Fruit fly (Drosophila melanogaster): ENCODE data around the gene to.
A peak's percentile ranks its signal among the peaks of the same experiment; 100 is the strongest.

Gene to

dm6 chr3R:25266751-25267150 lies 26.8 kb downstream of the to start:
- TF ChIP-seq Ets65A (GFP tag), result peak; percentile 92
- TF ChIP-seq CG10565 (GFP tag; optimal IDR thresholded peaks at IDR 0.05), result no peak

DNA sequence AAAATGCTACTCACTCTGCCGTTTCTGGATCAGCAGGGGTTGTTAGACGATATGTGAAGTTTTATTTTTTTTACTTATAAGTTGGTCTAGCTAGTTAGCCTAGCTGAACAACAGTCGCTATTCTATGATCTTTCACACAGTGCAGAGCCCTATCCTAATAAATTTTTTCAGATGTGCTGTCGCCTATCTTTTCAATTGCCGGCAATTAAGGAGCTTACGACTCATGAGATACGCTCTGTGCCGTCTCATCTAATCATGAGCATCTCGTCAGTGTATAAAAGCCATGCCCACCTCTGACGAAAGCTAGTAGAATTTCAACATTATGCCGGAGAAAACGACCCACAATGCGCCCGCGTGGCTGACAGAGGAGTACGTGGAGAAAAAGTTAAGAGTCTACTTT lies 29.9 kb downstream of the to start, which contains the start of the genes CG11889 and CG11891:
Gene CG11889 (plus strand): TSS at position 301 of the 400 bp plus-strand sequence.
Gene CG11891 (plus strand): TSS at position 301 of the 400 bp plus-strand sequence.
- no peak for TF ChIP-seq CG15479 (GFP tag; optimal IDR thresholded peaks at IDR 0.05)
- TF ChIP-seq ERR (GFP tag; optimal IDR thresholded peaks at IDR 0.05), result no peak
- peak; percentile 12 for TF ChIP-seq Med (GFP tag)

dm6 chr3R:25273537-25273936 lies 33.6 kb downstream of the to start, which contains the start of gene CG11878:
CG11878 (plus strand) TSS chr3R:25273837.
- no peak for TF ChIP-seq CG9437 (GFP tag; optimal IDR thresholded peaks at IDR 0.05)
- TF ChIP-seq pita (GFP tag; optimal IDR thresholded peaks at IDR 0.05), result no peak
- no peak for TF ChIP-seq CG15696 (tag; optimal IDR thresholded peaks at IDR 0.05)

DNA sequence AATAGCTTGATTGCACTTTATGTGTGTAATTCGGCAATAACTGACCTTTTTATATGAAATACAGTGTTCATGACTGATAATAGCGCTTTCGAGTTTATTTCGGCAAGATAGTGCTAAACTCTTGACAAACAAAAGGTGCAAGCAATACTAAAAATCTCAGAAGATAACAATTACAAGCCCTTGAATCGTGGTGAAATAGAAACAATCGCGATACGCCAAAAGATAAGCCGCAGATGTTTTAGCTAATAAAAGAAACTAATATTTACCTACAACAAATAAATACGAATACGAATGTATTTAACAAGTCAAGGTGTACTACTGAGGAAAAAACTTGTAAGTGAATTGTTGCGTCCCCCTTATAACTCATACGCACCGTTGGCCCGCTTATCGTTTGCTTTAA lies 35.3 kb downstream of the to start:
- TF ChIP-seq sug (tag; optimal IDR thresholded peaks at IDR 0.05) (peak; percentile 77), Med (GFP tag) (peak; percentile 67), CG12071 (GFP tag; optimal IDR thresholded peaks at IDR 0.05) (peak; percentile 44), CG10959 (GFP tag; IDR thresholded peaks at IDR 0.05) (no peak), CG12659 (GFP tag; optimal IDR thresholded peaks at IDR 0.05) (peak; percentile 23), HmgZ (tag; optimal IDR thresholded peaks at IDR 0.05) (peak; percentile 46), CG34376 (GFP tag; optimal IDR thresholded peaks at IDR 0.05) (peak; percentile 47), PHDP (tag; optimal IDR thresholded peaks at IDR 0.05) (peak; percentile 71), CG2120 (GFP tag; optimal IDR thresholded peaks at IDR 0.05) (peak; percentile 29), fd96Cb (tag; optimal IDR thresholded peaks at IDR 0.05) (no peak), CG14014 (GFP tag; IDR thresholded peaks at IDR 0.05) (peak; percentile 37; the same call in 1 of the 2 replicates), CG14667 (GFP tag; IDR thresholded peaks at IDR 0.05) (no peak), Ets65A (GFP tag) (peak; percentile 29), unpg (GFP tag; optimal IDR thresholded peaks at IDR 0.05) (peak; percentile 1), lab (GFP tag; optimal IDR thresholded peaks at IDR 0.05) (peak; percentile 81), B-H2 (GFP tag; optimal IDR thresholded peaks at IDR 0.05) (peak; percentile 36), fd3F (GFP tag; optimal IDR thresholded peaks at IDR 0.05) (peak; percentile 50), CG13296 (GFP tag; optimal IDR thresholded peaks at IDR 0.05) (peak; percentile 81), CG17385 (GFP tag; optimal IDR thresholded peaks at IDR 0.05) (peak; percentile 22), CG18599 (GFP tag; optimal IDR thresholded peaks at IDR 0.05) (peak; percentile 68), CG16779 (GFP tag; IDR thresholded peaks at IDR 0.05) (no peak), CG31365 (tag; optimal IDR thresholded peaks at IDR 0.05) (peak; percentile 10), CG9876 (GFP tag; optimal IDR thresholded peaks at IDR 0.05) (no peak), CG13894 (tag; optimal IDR thresholded peaks at IDR 0.05) (peak; percentile 57), dysf (GFP tag; IDR thresholded peaks at IDR 0.05) (no peak), MTF-1 (GFP tag; optimal IDR thresholded peaks at IDR 0.05; ENCODE audit: borderline replicate concordance) (peak; percentile 6), Meics (GFP tag; optimal IDR thresholded peaks at IDR 0.05) (peak; percentile 60), CG2678 (tag; optimal IDR thresholded peaks at IDR 0.05) (peak; percentile 65), Hand (GFP tag; optimal IDR thresholded peaks at IDR 0.05) (peak; percentile 52), CG15514 (GFP tag; optimal IDR thresholded peaks at IDR 0.05) (peak; percentile 48), grau (tag; optimal IDR thresholded peaks at IDR 0.05) (peak; percentile 15), hkb (optimal IDR thresholded peaks at IDR 0.05) (no peak), hkb (GFP tag; IDR thresholded peaks at IDR 0.05) (peak; percentile 22; the same call in 1 of the 2 replicates), CG11398 (GFP tag; optimal IDR thresholded peaks at IDR 0.05) (no peak), CG12299 (tag; optimal IDR thresholded peaks at IDR 0.05) (peak; percentile 36), hth (optimal IDR thresholded peaks at IDR 0.05) (no peak), CG12769 (tag; optimal IDR thresholded peaks at IDR 0.05) (peak; percentile 42), CG7372 (GFP tag; IDR thresholded peaks at IDR 0.05) (peak; percentile 59)

Measured in whole organism, embryonic.